Fruit fly (Drosophila melanogaster): Measurements from ENCODE around the gene Rcd-1.

The Rcd-1 gene

dm6 chrX:19665684-19666141, 27.1 kb downstream of the Rcd-1 start (continued):
- TF ChIP-seq Xbp1 (GFP tag; optimal IDR thresholded peaks at IDR 0.05), result peak; percentile 31
- TF ChIP-seq Hr51 (GFP tag; optimal IDR thresholded peaks at IDR 0.05), result no peak
- TF ChIP-seq Bteb2 (GFP tag; optimal IDR thresholded peaks at IDR 0.05), result no peak
- TF ChIP-seq CG13894 (tag; optimal IDR thresholded peaks at IDR 0.05), result no peak
- no peak for TF ChIP-seq CG1832 (GFP tag; optimal IDR thresholded peaks at IDR 0.05)
- peak; percentile 87 for TF ChIP-seq Ets65A (GFP tag)
- TF ChIP-seq CG10979 (tag; optimal IDR thresholded peaks at IDR 0.05), result no peak
- TF ChIP-seq lbe (GFP tag; optimal IDR thresholded peaks at IDR 0.05), result no peak
- peak; percentile 89 for TF ChIP-seq Gug (GFP tag; IDR thresholded peaks at IDR 0.05)
- no peak for TF ChIP-seq Fer2 (tag; optimal IDR thresholded peaks at IDR 0.05)
- peak; percentile 50 for TF ChIP-seq CG13624 (GFP tag; optimal IDR thresholded peaks at IDR 0.05)
- TF ChIP-seq Side (GFP tag; optimal IDR thresholded peaks at IDR 0.05), result no peak
- no peak for TF ChIP-seq mirr (GFP tag; optimal IDR thresholded peaks at IDR 0.05)
- TF ChIP-seq NFAT (GFP tag; IDR thresholded peaks at IDR 0.05), result peak; percentile 85
- peak; percentile 81 for TF ChIP-seq Opbp (GFP tag; IDR thresholded peaks at IDR 0.05; ENCODE audit: partially characterized antibody)
- TF ChIP-seq toy (GFP tag; IDR thresholded peaks at IDR 0.05), result 0 out of 2 replicates have a peak, but pooled peaks have one; percentile 19
- TF ChIP-seq trem (tag; optimal IDR thresholded peaks at IDR 0.05), result no peak
- no peak for TF ChIP-seq odd (GFP tag; optimal IDR thresholded peaks at IDR 0.05)
- TF ChIP-seq CG17568 (GFP tag; optimal IDR thresholded peaks at IDR 0.05), result no peak
- no peak for TF ChIP-seq HmgD (GFP tag; optimal IDR thresholded peaks at IDR 0.05)
- TF ChIP-seq Hmr (GFP tag; optimal IDR thresholded peaks at IDR 0.05), result no peak
- no peak for TF ChIP-seq CG14050 (GFP tag; IDR thresholded peaks at IDR 0.05)
- TF ChIP-seq Asciz (GFP tag; optimal IDR thresholded peaks at IDR 0.05), result no peak
- peak; percentile 62 for TF ChIP-seq lmd (GFP tag; IDR thresholded peaks at IDR 0.05)
- TF ChIP-seq CG18476 (GFP tag; optimal IDR thresholded peaks at IDR 0.05), result no peak
- no peak for TF ChIP-seq ato (GFP tag; IDR thresholded peaks at IDR 0.05; ENCODE audit: partially characterized antibody)
- TF ChIP-seq CG10462 (GFP tag; optimal IDR thresholded peaks at IDR 0.05), result no peak
- no peak for TF ChIP-seq p53 (GFP tag; optimal IDR thresholded peaks at IDR 0.05)
- 0 out of 3 replicates have a peak, but pooled peaks have one; percentile 43 for TF ChIP-seq CG11560 (tag; IDR thresholded peaks at IDR 0.05)
- no peak for TF ChIP-seq gt (GFP tag; IDR thresholded peaks at IDR 0.05)
- TF ChIP-seq Abd-B (GFP tag; optimal IDR thresholded peaks at IDR 0.05), result no peak
- TF ChIP-seq CG8281 (tag; optimal IDR thresholded peaks at IDR 0.05), result no peak
- no peak for TF ChIP-seq cad (GFP tag; optimal IDR thresholded peaks at IDR 0.05)
- TF ChIP-seq MESR4 (GFP tag; optimal IDR thresholded peaks at IDR 0.05), result no peak
- TF ChIP-seq crc (GFP tag; optimal IDR thresholded peaks at IDR 0.05), result no peak
- TF ChIP-seq Six4 (GFP tag; optimal IDR thresholded peaks at IDR 0.05), result no peak
- no peak for TF ChIP-seq CG6254 (GFP tag; optimal IDR thresholded peaks at IDR 0.05)
- no peak for TF ChIP-seq pfk (GFP tag; optimal IDR thresholded peaks at IDR 0.05)
- TF ChIP-seq unpg (GFP tag; optimal IDR thresholded peaks at IDR 0.05), result no peak
- peak; percentile 96 for TF ChIP-seq row (GFP tag; IDR thresholded peaks at IDR 0.05)
- peak; percentile 63 for TF ChIP-seq CG14441 (GFP tag; IDR thresholded peaks at IDR 0.05)
- TF ChIP-seq chinmo (GFP tag; IDR thresholded peaks at IDR 0.05; ENCODE audit: partially characterized antibody), result peak; percentile 88
- TF ChIP-seq Stat92E (GFP tag; optimal IDR thresholded peaks at IDR 0.05), result no peak
- TF ChIP-seq eyg (GFP tag; optimal IDR thresholded peaks at IDR 0.05), result no peak
- no peak for TF ChIP-seq CG31365 (tag; optimal IDR thresholded peaks at IDR 0.05)
- no peak for TF ChIP-seq CG7745 (tag; optimal IDR thresholded peaks at IDR 0.05)
- TF ChIP-seq CG4404 (GFP tag; IDR thresholded peaks at IDR 0.05), result peak; percentile 55; the same call in 1 of the 2 replicates
- TF ChIP-seq CG17385 (GFP tag; optimal IDR thresholded peaks at IDR 0.05), result no peak
- no peak for TF ChIP-seq CG4424 (GFP tag; optimal IDR thresholded peaks at IDR 0.05)
- TF ChIP-seq CG7271 (tag; optimal IDR thresholded peaks at IDR 0.05), result no peak
- TF ChIP-seq Gsc (GFP tag; IDR thresholded peaks at IDR 0.05), result no peak

All from whole organism, embryonic.